Fruit fly (Drosophila melanogaster): Measurements from ENCODE around the gene Klp3A.

The Klp3A gene

dm6 chrX:2635075-2635643, 31.3 kb upstream of the Klp3A start (continued):
- peak; percentile 18 for TF ChIP-seq CG13775 (GFP tag; optimal IDR thresholded peaks at IDR 0.05)
- no peak for TF ChIP-seq CG13296 (GFP tag; optimal IDR thresholded peaks at IDR 0.05)
- peak; percentile 15; the same call in 1 of the 2 replicates for TF ChIP-seq Rfx (GFP tag; IDR thresholded peaks at IDR 0.05)
- TF ChIP-seq slbo (GFP tag; IDR thresholded peaks at IDR 0.05) = peak; percentile 21; the same call in 1 of the 2 replicates
- peak; percentile 11 for TF ChIP-seq grau (tag; optimal IDR thresholded peaks at IDR 0.05)
- TF ChIP-seq CG31441 (GFP tag; IDR thresholded peaks at IDR 0.05) = no peak
- TF ChIP-seq D19A (tag; optimal IDR thresholded peaks at IDR 0.05) = peak; percentile 47
- no peak for TF ChIP-seq mld (GFP tag; IDR thresholded peaks at IDR 0.05; ENCODE audit: partially characterized antibody)
- TF ChIP-seq lbe (GFP tag; optimal IDR thresholded peaks at IDR 0.05) = no peak
- TF ChIP-seq phol (tag; optimal IDR thresholded peaks at IDR 0.05) = peak; percentile 2
- no peak for TF ChIP-seq MBD-R2 (GFP tag; IDR thresholded peaks at IDR 0.05)
- TF ChIP-seq CG5953 (GFP tag; IDR thresholded peaks at IDR 0.05) = no peak
- TF ChIP-seq CG17361 (GFP tag; IDR thresholded peaks at IDR 0.05) = 0 out of 3 replicates have a peak, but pooled peaks have one; percentile 11
- no peak for TF ChIP-seq z (GFP tag; IDR thresholded peaks at IDR 0.05)
- no peak for TF ChIP-seq br (optimal IDR thresholded peaks at IDR 0.05)
- TF ChIP-seq CG2120 (GFP tag; optimal IDR thresholded peaks at IDR 0.05) = no peak
- no peak for TF ChIP-seq crc (GFP tag; optimal IDR thresholded peaks at IDR 0.05)
- TF ChIP-seq dysf (GFP tag; IDR thresholded peaks at IDR 0.05) = 0 out of 3 replicates have a peak, but pooled peaks have one; percentile 23
- TF ChIP-seq CG10209 (GFP tag; optimal IDR thresholded peaks at IDR 0.05) = peak; percentile 9
- TF ChIP-seq Blimp-1 (GFP tag; optimal IDR thresholded peaks at IDR 0.05) = no peak
- TF ChIP-seq CG6854 (GFP tag; optimal IDR thresholded peaks at IDR 0.05) = no peak
- no peak for TF ChIP-seq Ssrp (tag; optimal IDR thresholded peaks at IDR 0.05)
- no peak for TF ChIP-seq CG6791 (GFP tag; IDR thresholded peaks at IDR 0.05; ENCODE audit: partially characterized antibody)
- no peak for TF ChIP-seq danr (GFP tag; IDR thresholded peaks at IDR 0.05)
- no peak for TF ChIP-seq CG17802 (tag; optimal IDR thresholded peaks at IDR 0.05)
- no peak for TF ChIP-seq CG12071 (GFP tag; optimal IDR thresholded peaks at IDR 0.05)
- no peak for TF ChIP-seq CG2712 (tag; optimal IDR thresholded peaks at IDR 0.05)
- TF ChIP-seq eyg (GFP tag; optimal IDR thresholded peaks at IDR 0.05) = no peak
- peak; percentile 71 for TF ChIP-seq sens (GFP tag)

dm6 chrX:2633847-2634776, 30.3 kb upstream of the Klp3A start, which contains the start of gene sgg:
Gene sgg (plus strand): TSS chrX:2633952.
- no peak; the same call in 1 of the 2 replicates for TF ChIP-seq amos (GFP tag; IDR thresholded peaks at IDR 0.05; ENCODE audit: partially characterized antibody)
- TF ChIP-seq CG8924 (tag; optimal IDR thresholded peaks at IDR 0.05) = peak; percentile 25
- TF ChIP-seq emc (GFP tag; optimal IDR thresholded peaks at IDR 0.05) = no peak
- TF ChIP-seq CG30020 (tag; optimal IDR thresholded peaks at IDR 0.05) = peak; percentile 51
- TF ChIP-seq BEAF-32 (GFP tag; optimal IDR thresholded peaks at IDR 0.05) = peak; percentile 56
- TF ChIP-seq CG17568 (GFP tag; optimal IDR thresholded peaks at IDR 0.05) = no peak
- no peak for TF ChIP-seq ap (GFP tag; IDR thresholded peaks at IDR 0.05)
- no peak for TF ChIP-seq Awh (GFP tag; IDR thresholded peaks at IDR 0.05)
- peak; percentile 2 for TF ChIP-seq lbe (GFP tag; optimal IDR thresholded peaks at IDR 0.05)
- TF ChIP-seq CG2116 (GFP tag; optimal IDR thresholded peaks at IDR 0.05) = peak; percentile 47
- no peak for TF ChIP-seq CG9609 (GFP tag; optimal IDR thresholded peaks at IDR 0.05)
- peak; percentile 82 for TF ChIP-seq Dref (GFP tag; IDR thresholded peaks at IDR 0.05)
- peak; percentile 79 for TF ChIP-seq pfk (GFP tag; optimal IDR thresholded peaks at IDR 0.05)
- no peak for TF ChIP-seq br (optimal IDR thresholded peaks at IDR 0.05)
- no peak for TF ChIP-seq gt (GFP tag; IDR thresholded peaks at IDR 0.05)
- TF ChIP-seq sd (tag; optimal IDR thresholded peaks at IDR 0.05) = peak; percentile 21
- no peak for TF ChIP-seq CG30403 (GFP tag; optimal IDR thresholded peaks at IDR 0.05)
- TF ChIP-seq CG1647 (GFP tag; optimal IDR thresholded peaks at IDR 0.05) = no peak
- peak; percentile 26 for TF ChIP-seq NC2β (GFP tag; optimal IDR thresholded peaks at IDR 0.05)
- TF ChIP-seq CG4617 (GFP tag; optimal IDR thresholded peaks at IDR 0.05; ENCODE audit: borderline replicate concordance) = peak; percentile 53
- no peak for TF ChIP-seq CG32772 (GFP tag; IDR thresholded peaks at IDR 0.05)
- TF ChIP-seq unpg (GFP tag; optimal IDR thresholded peaks at IDR 0.05) = no peak

Data from whole organism, embryonic.